Fruit fly (Drosophila melanogaster) Kc167 (cell line): Measurements from ENCODE around the gene CG8565.

Experiments
- Myc ChIP-seq: fragments of >200 bp; optimal IDR thresholded peaks from 2 replicates; lab custom pipeline; 2017; ENCODE audit warnings: missing external identifiers
- insv ChIP-seq: fragments of >200 bp; optimal IDR thresholded peaks from 3 replicates; lab custom pipeline; 2018; ENCODE audit warnings: missing external identifiers

- no peak for TF ChIP-seq insv (lab: Kevin White, UChicago)
- no peak for TF ChIP-seq Myc (lab: Kevin White, UChicago)
Observed at dm6 chrX:15835393-15835792, 2.2 kb upstream of the CG8565 start, which contains the start of gene Chc.
